Worm (Caenorhabditis elegans): ENCODE results near the gene C25F9.8.

- TF ChIP-seq nhr-12 (tag; optimal IDR thresholded peaks at IDR 0.05) (no peak), flh-1 (GFP tag; optimal IDR thresholded peaks at IDR 0.05) (no peak), snpc-4 (tag; optimal IDR thresholded peaks at IDR 0.05) (no peak)
Observed at ce11 chrV:19371253-19371652, 23.6 kb upstream of the C25F9.8 start, which contains the start of gene Y43F8A.2.

Data from whole organism, mixed stage, embryonic.